Worm (Caenorhabditis elegans): ENCODE measurements around the gene srw-63.

DNA sequence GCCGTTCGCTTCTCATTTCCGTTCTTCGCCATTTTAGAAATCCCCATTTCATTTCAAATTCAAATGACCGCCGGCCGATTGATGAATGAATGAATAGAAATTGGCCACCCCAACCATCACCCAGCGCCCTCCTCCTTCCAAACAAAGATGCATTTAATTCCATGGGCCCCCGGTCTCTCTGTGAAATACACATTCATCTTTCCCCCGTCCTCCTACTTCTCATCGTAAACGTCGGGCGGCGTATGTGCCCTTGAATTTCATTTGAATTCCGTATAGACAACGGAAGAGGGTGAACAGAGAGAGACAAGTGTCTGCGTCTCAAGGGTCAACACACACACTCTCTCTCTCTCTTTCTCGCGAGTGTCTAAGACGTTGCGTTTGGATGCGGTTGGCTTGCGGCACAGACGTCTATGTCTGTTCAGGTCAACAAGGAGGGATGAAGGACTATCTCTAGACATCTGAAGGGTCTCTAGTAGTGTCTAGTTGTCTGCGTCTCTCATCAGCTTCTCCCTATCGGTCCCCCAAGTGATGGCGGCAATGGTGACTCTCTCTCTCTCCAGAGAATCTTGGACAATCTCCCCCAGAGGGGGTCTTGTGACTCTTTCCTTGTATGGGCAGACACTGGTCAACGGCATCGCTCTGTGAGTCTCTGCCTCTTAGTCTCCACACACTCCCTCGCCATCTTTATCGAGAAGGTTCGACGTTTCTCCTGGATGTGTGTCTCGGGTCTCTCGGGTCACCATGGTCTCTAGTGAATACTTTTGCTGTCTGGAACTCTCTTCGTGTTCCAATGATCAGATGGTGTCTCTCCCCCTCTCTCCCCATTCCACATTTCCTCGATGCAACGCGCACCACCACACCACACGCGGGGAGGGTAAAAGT, 17.1 kb upstream of the srw-63 start:
- TF ChIP-seq cebp-1 (GFP tag; IDR thresholded peaks at IDR 0.05) (no peak), cebp-1 (tag; optimal IDR thresholded peaks at IDR 0.05) (peak; percentile 66), ceh-91 (GFP tag; IDR thresholded peaks at IDR 0.05) (no peak), xnd-1 (tag; optimal IDR thresholded peaks at IDR 0.05) (no peak), T26A5.8 (tag; optimal IDR thresholded peaks at IDR 0.05) (no peak), madf-3 (GFP tag; IDR thresholded peaks at IDR 0.05) (peak; percentile 83), hlh-12 (tag; optimal IDR thresholded peaks at IDR 0.05) (no peak), hrde-1 (tag; optimal IDR thresholded peaks at IDR 0.05; ENCODE audit: borderline replicate concordance) (no peak), attf-6 (GFP tag; IDR thresholded peaks at IDR 0.05) (no peak), pha-4 (tag; optimal IDR thresholded peaks at IDR 0.05) (no peak), dpff-1 (tag; optimal IDR thresholded peaks at IDR 0.05) (no peak), C06A6.2 (GFP tag; conservative IDR thresholded peaks at IDR 0.05) (peak; percentile 76), bed-1 (GFP tag; IDR thresholded peaks at IDR 0.05) (0 out of 2 replicates have a peak, but pooled peaks have one; percentile 32), C17E4.6 (GFP tag; IDR thresholded peaks at IDR 0.05) (no peak), chd-7 (tag; optimal IDR thresholded peaks at IDR 0.05) (peak; percentile 78)

Data from whole organism, young adult.